Worm (Caenorhabditis elegans) whole organism, late embryonic: Measurements from ENCODE around the gene pqn-41.
A peak's percentile ranks its signal among the peaks of the same experiment; 100 is the strongest.

ENCODE experiments used
- ama-1 ChIP-seq: fragments of 150-350 bp; optimal IDR thresholded peaks from 2 replicates; lab custom pipeline; 2014
- hlh-30 ChIP-seq: sonication (generic microtip); optimal IDR thresholded peaks from 2 replicates; lab custom pipeline; 2017; ENCODE audit warnings: antibody characterized with exemption, missing genetic modification characterization, missing compliant biosample characterization; ENCODE audit not compliant: insufficient read depth
- pha-4 ChIP-seq: fragments of 150-350 bp; optimal IDR thresholded peaks from 2 replicates; lab custom pipeline; 2018; ENCODE audit warnings: missing biosample characterization, missing genetic modification reagents, missing genetic modification characterization
- ref-2 ChIP-seq: sonication (generic microtip); optimal IDR thresholded peaks from 2 replicates; lab custom pipeline; 2016; ENCODE audit warnings: missing genetic modification characterization, missing compliant biosample characterization

- TF ChIP-seq ref-2 (no peak), hlh-30 (tag; lab: Kevin White, UChicago) (peak; percentile 47), pha-4 (tag; lab: Kevin White, UChicago) (no peak), ama-1 (lab: Kevin White, UChicago) (no peak)
Measured at ce11 chrIII:1926456-1926855, 20.7 kb downstream of the pqn-41 start.
